Fruit fly (Drosophila melanogaster): ENCODE results near the gene CG17744.

DNA sequence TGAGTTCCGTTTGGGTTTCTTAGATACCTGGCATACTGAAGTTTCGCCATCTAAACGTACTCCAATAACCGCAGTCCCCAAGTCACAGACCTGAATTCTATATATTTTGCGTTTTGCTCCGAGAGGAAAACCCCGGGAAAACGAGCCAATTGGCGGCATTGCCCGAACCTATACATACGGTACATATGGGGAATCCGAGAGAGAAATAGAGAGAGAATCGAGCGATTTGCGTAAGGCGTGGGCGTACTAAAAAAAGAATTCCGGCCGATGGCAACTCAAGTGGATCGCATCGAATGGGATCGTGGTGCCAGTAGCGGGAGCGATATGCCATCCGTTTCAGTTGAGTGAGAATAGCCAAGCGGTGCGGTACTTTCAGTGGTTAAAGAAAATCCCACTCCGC is 36.3 kb downstream of the CG17744 start, which contains the start of gene bin:
- TF ChIP-seq CG8478 (optimal IDR thresholded peaks at IDR 0.05) (no peak), psq (optimal IDR thresholded peaks at IDR 0.05) (no peak), Dll (optimal IDR thresholded peaks at IDR 0.05) (no peak), EcR (GFP tag; optimal IDR thresholded peaks at IDR 0.05) (no peak), usp (GFP tag; optimal IDR thresholded peaks at IDR 0.05) (no peak), pan (optimal IDR thresholded peaks at IDR 0.05) (no peak)

Data from whole organism.